Fruit fly (Drosophila melanogaster): Measurements from ENCODE around the gene Set2.
A peak's percentile ranks its signal among the peaks of the same experiment; 100 is the strongest.

Gene Set2

DNA sequence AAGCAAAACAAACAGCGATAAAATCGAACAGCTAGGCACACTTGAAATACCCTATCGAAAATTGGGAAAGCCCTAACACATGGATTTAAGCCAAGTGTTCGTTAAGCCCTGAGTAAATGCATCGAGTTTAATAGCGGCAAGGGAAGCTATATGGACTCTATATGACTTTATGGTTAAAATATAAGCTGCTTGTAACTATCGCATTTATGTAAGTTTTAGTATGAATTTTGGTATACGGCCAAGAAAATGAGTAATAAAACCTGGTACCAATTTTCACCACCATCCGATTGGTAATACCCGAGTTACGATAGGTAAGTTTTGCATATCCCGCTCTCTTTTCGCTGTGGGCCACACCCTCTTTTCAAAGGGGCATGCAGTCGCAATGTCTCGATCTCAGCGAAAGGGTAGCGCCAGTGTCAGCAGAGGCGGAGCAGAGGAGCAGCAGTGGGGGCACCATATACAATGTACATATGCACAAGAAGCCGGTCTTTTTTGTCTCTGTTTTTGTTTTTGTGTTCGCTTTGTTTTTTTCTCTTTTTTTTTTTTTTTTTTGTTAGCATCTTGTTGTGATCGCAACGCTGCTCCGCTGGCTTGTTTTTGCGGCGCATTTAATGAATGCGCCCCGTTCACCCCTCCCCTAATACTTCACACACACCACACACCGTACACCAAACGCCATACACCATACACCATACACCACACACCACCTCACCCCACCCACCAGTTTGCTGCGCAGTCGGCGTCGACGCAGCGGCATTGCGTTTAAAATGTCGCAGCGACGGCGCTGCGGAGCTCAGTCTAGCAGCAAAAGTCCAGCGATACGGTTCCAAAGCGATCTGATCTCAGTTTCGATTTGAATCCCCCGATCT lies 8.8 kb upstream of the Set2 start, which contains the start of gene GstT4 (continued):
- TF ChIP-seq CG15336 (GFP tag; IDR thresholded peaks at IDR 0.05): peak; percentile 97
- TF ChIP-seq svp (GFP tag): peak; percentile 96
- TF ChIP-seq salr (GFP tag; optimal IDR thresholded peaks at IDR 0.05): peak; percentile 64 to 94
- TF ChIP-seq Gug (GFP tag; IDR thresholded peaks at IDR 0.05): peak; percentile 96
- TF ChIP-seq CG8319 (GFP tag; optimal IDR thresholded peaks at IDR 0.05): peak; percentile 78
- peak; percentile 97 for TF ChIP-seq net (GFP tag; optimal IDR thresholded peaks at IDR 0.05)
- peak; percentile 90 for TF ChIP-seq CG6276 (GFP tag; optimal IDR thresholded peaks at IDR 0.05)
- peak; percentile 89 for TF ChIP-seq pdm3 (GFP tag; optimal IDR thresholded peaks at IDR 0.05)
- TF ChIP-seq topi (GFP tag; optimal IDR thresholded peaks at IDR 0.05): peak; percentile 83
- TF ChIP-seq CG3919 (GFP tag; optimal IDR thresholded peaks at IDR 0.05): peak; percentile 92
- peak; percentile 70 for TF ChIP-seq Met (GFP tag; optimal IDR thresholded peaks at IDR 0.05)
- peak; percentile 91 for TF ChIP-seq CG34406 (GFP tag; optimal IDR thresholded peaks at IDR 0.05)
- peak; percentile 61 for TF ChIP-seq CG31627 (GFP tag; optimal IDR thresholded peaks at IDR 0.05)

DNA sequence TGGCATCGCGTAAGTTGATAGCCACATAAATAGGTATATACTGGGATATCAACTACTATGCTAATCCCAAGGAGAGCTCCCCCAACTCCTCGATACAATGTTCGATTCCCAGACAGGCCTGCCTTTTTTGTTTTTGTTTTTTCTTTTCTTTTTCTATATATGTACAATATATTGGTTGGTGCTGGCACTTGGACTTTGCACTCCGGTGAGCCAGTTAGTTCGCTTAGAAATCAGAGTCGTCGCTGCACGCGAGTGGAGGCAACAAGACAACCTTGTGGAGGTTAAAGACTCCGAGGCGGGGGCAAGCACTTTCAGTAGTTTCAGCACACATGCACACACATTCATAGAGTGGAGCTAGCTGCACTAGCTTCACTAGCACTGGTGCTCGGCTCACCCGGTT lies 6.7 kb upstream of the Set2 start:
- TF ChIP-seq Eip75B (GFP tag; optimal IDR thresholded peaks at IDR 0.05) (no peak), CG1621 (tag; optimal IDR thresholded peaks at IDR 0.05) (peak; percentile 4), Lpt (GFP tag; optimal IDR thresholded peaks at IDR 0.05) (peak; percentile 51), CG32006 (GFP tag; optimal IDR thresholded peaks at IDR 0.05) (no peak), spab (GFP tag; optimal IDR thresholded peaks at IDR 0.05) (peak; percentile 20), ss (GFP tag; optimal IDR thresholded peaks at IDR 0.05) (peak; percentile 65 to 87), eg (GFP tag; IDR thresholded peaks at IDR 0.05) (peak; percentile 56; the same call in 2 of the 3 replicates), CG6854 (GFP tag; optimal IDR thresholded peaks at IDR 0.05) (no peak), CG15336 (GFP tag; IDR thresholded peaks at IDR 0.05) (peak; percentile 51; the same call in 1 of the 2 replicates), fd85E (GFP tag; optimal IDR thresholded peaks at IDR 0.05) (no peak), CG16779 (tag; optimal IDR thresholded peaks at IDR 0.05) (peak; percentile 44), CG6276 (GFP tag; optimal IDR thresholded peaks at IDR 0.05) (peak; percentile 68), Hr4 (GFP tag; optimal IDR thresholded peaks at IDR 0.05) (peak; percentile 15), CG6808 (GFP tag; optimal IDR thresholded peaks at IDR 0.05) (peak; percentile 61), vri (GFP tag; optimal IDR thresholded peaks at IDR 0.05) (no peak), CG8119 (GFP tag; IDR thresholded peaks at IDR 0.05) (peak; percentile 46; the same call in 2 of the 3 replicates), CG9139 (GFP tag; optimal IDR thresholded peaks at IDR 0.05) (peak; percentile 62), dsx (GFP tag; optimal IDR thresholded peaks at IDR 0.05; ENCODE audit: poor library complexity, severe bottlenecking) (peak; percentile 79)

DNA sequence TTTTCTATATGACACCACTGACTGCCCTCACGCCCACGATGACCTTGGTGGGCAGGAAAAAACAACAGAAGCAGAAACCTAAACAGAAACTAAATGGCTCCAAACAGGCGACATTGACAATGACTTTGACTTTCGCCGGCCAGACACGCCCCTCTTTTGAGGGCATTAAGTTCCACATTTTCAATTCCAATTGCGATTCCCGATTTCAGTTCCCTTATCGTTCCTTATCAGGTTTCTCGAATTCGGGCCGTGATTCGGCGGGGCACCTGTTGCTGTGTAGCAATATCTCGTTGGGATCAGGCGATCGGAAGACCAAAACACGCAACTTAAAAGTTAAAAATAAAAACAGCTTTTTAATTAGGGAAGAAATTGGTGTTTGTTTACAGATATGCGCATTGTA lies 5.4 kb upstream of the Set2 start:
- TF ChIP-seq CG8632 (GFP tag; optimal IDR thresholded peaks at IDR 0.05) (no peak), Eip93F (GFP tag; optimal IDR thresholded peaks at IDR 0.05) (peak; percentile 38), CG10631 (GFP tag; optimal IDR thresholded peaks at IDR 0.05) (no peak), svp (GFP tag) (peak; percentile 57), CG31627 (GFP tag; optimal IDR thresholded peaks at IDR 0.05) (no peak), Sox14 (GFP tag; optimal IDR thresholded peaks at IDR 0.05) (no peak), Hr39 (GFP tag; optimal IDR thresholded peaks at IDR 0.05) (no peak), CG11902 (GFP tag; optimal IDR thresholded peaks at IDR 0.05) (no peak)

DNA sequence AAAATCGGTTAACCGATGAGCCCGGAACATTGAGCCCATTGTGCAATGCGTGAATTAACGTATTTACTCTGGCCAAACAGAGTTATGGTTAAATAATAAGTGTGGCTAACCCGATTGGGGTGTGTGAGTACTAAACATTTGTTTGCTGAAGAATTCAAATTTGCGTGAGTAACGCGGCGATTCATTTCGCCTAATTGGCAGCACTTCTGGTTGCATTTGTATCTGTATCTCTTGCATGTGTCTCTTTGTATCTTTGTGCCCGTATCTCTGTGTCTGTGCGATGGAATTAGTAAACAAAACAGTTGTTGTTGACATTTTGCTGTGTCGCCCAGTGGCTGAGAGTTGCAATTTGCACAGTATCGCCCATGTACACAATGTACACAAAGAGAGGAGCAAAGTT lies 2.2 kb upstream of the Set2 start:
- TF ChIP-seq Lpt (GFP tag; optimal IDR thresholded peaks at IDR 0.05) (no peak), dsx (GFP tag; optimal IDR thresholded peaks at IDR 0.05; ENCODE audit: poor library complexity, severe bottlenecking) (no peak), fd85E (GFP tag; optimal IDR thresholded peaks at IDR 0.05) (no peak), CG8119 (GFP tag; IDR thresholded peaks at IDR 0.05) (no peak), net (GFP tag; optimal IDR thresholded peaks at IDR 0.05) (peak; percentile 23), Hr4 (GFP tag; optimal IDR thresholded peaks at IDR 0.05) (no peak), CG11762 (GFP tag; optimal IDR thresholded peaks at IDR 0.05; ENCODE audit: insufficient read depth) (no peak), eg (GFP tag; IDR thresholded peaks at IDR 0.05) (no peak), CG6163 (GFP tag; IDR thresholded peaks at IDR 0.05) (0 out of 3 replicates have a peak, but pooled peaks have one; percentile 7), Sox14 (GFP tag; optimal IDR thresholded peaks at IDR 0.05) (no peak), CG32006 (GFP tag; optimal IDR thresholded peaks at IDR 0.05) (no peak), CG8632 (GFP tag; optimal IDR thresholded peaks at IDR 0.05) (no peak), CG3032 (tag; optimal IDR thresholded peaks at IDR 0.05) (no peak), CG6854 (GFP tag; optimal IDR thresholded peaks at IDR 0.05) (no peak), CG8319 (GFP tag; optimal IDR thresholded peaks at IDR 0.05) (no peak), ss (GFP tag; optimal IDR thresholded peaks at IDR 0.05) (peak in 1 of 2 experiments; percentile 47), Eip93F (GFP tag; optimal IDR thresholded peaks at IDR 0.05) (no peak), CG6808 (GFP tag; optimal IDR thresholded peaks at IDR 0.05) (peak; percentile 97), acj6 (GFP tag; optimal IDR thresholded peaks at IDR 0.05) (no peak), cyc (GFP tag; optimal IDR thresholded peaks at IDR 0.05) (no peak), Gug (GFP tag; IDR thresholded peaks at IDR 0.05) (no peak), Met (GFP tag; optimal IDR thresholded peaks at IDR 0.05) (no peak), CG6276 (GFP tag; optimal IDR thresholded peaks at IDR 0.05) (no peak), CG11294 (GFP tag; IDR thresholded peaks at IDR 0.05) (no peak)

Measured in whole organism, prepupa.